Fruit fly (Drosophila melanogaster): Measurements from ENCODE around the gene CG7215.

Gene CG7215

dm6 chr3R:18188702-18189125 is 21.6 kb upstream of the CG7215 start, which contains the start of the genes CG12321 and MED17 (continued):
- TF ChIP-seq CG1233 (GFP tag; optimal IDR thresholded peaks at IDR 0.05): peak; percentile 79
- no peak for TF ChIP-seq eve (GFP tag; optimal IDR thresholded peaks at IDR 0.05)
- TF ChIP-seq CG34224 (GFP tag; IDR thresholded peaks at IDR 0.05; ENCODE audit: partially characterized antibody): no peak
- peak; percentile 85 for TF ChIP-seq HLH3B (GFP tag; IDR thresholded peaks at IDR 0.05)
- no peak for TF ChIP-seq CG15479 (GFP tag; optimal IDR thresholded peaks at IDR 0.05)
- TF ChIP-seq Dbx (GFP tag; IDR thresholded peaks at IDR 0.05): peak; percentile 96
- peak; percentile 91 for TF ChIP-seq CG2120 (GFP tag; optimal IDR thresholded peaks at IDR 0.05)
- TF ChIP-seq NC2β (GFP tag; optimal IDR thresholded peaks at IDR 0.05): no peak
- peak; percentile 68; the same call in 2 of the 3 replicates for TF ChIP-seq CG7357 (GFP tag; IDR thresholded peaks at IDR 0.05)
- TF ChIP-seq aop (GFP tag; IDR thresholded peaks at IDR 0.05): no peak
- TF ChIP-seq fd3F (GFP tag; optimal IDR thresholded peaks at IDR 0.05): peak; percentile 85
- peak; percentile 70 for TF ChIP-seq CG3407 (GFP tag; optimal IDR thresholded peaks at IDR 0.05)
- 0 out of 3 replicates have a peak, but pooled peaks have one; percentile 14 for TF ChIP-seq knrl (GFP tag; IDR thresholded peaks at IDR 0.05; ENCODE audit: partially characterized antibody)
- peak; percentile 90 for TF ChIP-seq vvl (GFP tag; IDR thresholded peaks at IDR 0.05)
- peak; percentile 84 for TF ChIP-seq unpg (GFP tag; optimal IDR thresholded peaks at IDR 0.05)
- TF ChIP-seq trh (GFP tag; optimal IDR thresholded peaks at IDR 0.05): peak; percentile 85
- TF ChIP-seq Elba2 (GFP tag; optimal IDR thresholded peaks at IDR 0.05): peak; percentile 55
- peak; percentile 90 for TF ChIP-seq bcd (GFP tag; optimal IDR thresholded peaks at IDR 0.05)
- peak; percentile 71 for TF ChIP-seq sd (tag; optimal IDR thresholded peaks at IDR 0.05)
- TF ChIP-seq run (tag; optimal IDR thresholded peaks at IDR 0.05): no peak
- peak; percentile 89 for TF ChIP-seq lbe (GFP tag; optimal IDR thresholded peaks at IDR 0.05)
- TF ChIP-seq Aef1 (GFP tag; IDR thresholded peaks at IDR 0.05): peak; percentile 90
- no peak for TF ChIP-seq her (GFP tag; optimal IDR thresholded peaks at IDR 0.05)
- peak; percentile 83 for TF ChIP-seq CG17829 (tag; optimal IDR thresholded peaks at IDR 0.05)
- 0 out of 2 replicates have a peak, but pooled peaks have one; percentile 16 for TF ChIP-seq Scr (GFP tag; IDR thresholded peaks at IDR 0.05; ENCODE audit: partially characterized antibody)
- TF ChIP-seq Chrac-16 (GFP tag; optimal IDR thresholded peaks at IDR 0.05): peak; percentile 92
- peak; percentile 79 for TF ChIP-seq CG2875 (GFP tag; optimal IDR thresholded peaks at IDR 0.05)
- peak; percentile 75 for TF ChIP-seq stwl (tag; optimal IDR thresholded peaks at IDR 0.05)
- peak; percentile 76 for TF ChIP-seq CG6765 (GFP tag; optimal IDR thresholded peaks at IDR 0.05)
- TF ChIP-seq hbn (GFP tag; IDR thresholded peaks at IDR 0.05; ENCODE audit: partially characterized antibody): no peak
- peak; percentile 92 for TF ChIP-seq CG16815 (GFP tag; optimal IDR thresholded peaks at IDR 0.05)
- TF ChIP-seq pum (GFP tag; optimal IDR thresholded peaks at IDR 0.05): peak; percentile 31
- TF ChIP-seq Med (GFP tag): peak; percentile 92
- peak; percentile 46 for TF ChIP-seq gsb (GFP tag; IDR thresholded peaks at IDR 0.05)
- TF ChIP-seq mirr (GFP tag; optimal IDR thresholded peaks at IDR 0.05): peak; percentile 19
- peak; percentile 85 for TF ChIP-seq CG7556 (GFP tag; optimal IDR thresholded peaks at IDR 0.05)
- TF ChIP-seq CTCF (GFP tag; optimal IDR thresholded peaks at IDR 0.05): peak; percentile 48
- TF ChIP-seq Ptx1 (GFP tag; IDR thresholded peaks at IDR 0.05): peak; percentile 93
- peak; percentile 79 for TF ChIP-seq chm (GFP tag; IDR thresholded peaks at IDR 0.05)
- peak; percentile 81 for TF ChIP-seq sug (tag; optimal IDR thresholded peaks at IDR 0.05)
- TF ChIP-seq CG2116 (GFP tag; optimal IDR thresholded peaks at IDR 0.05): peak; percentile 80
- TF ChIP-seq CG15601 (tag; optimal IDR thresholded peaks at IDR 0.05): peak; percentile 81
- TF ChIP-seq CG17612 (GFP tag; IDR thresholded peaks at IDR 0.05): peak; percentile 70
- peak; percentile 81 for TF ChIP-seq CG11560 (tag; IDR thresholded peaks at IDR 0.05)
- TF ChIP-seq CG2678 (tag; optimal IDR thresholded peaks at IDR 0.05): peak; percentile 90
- no peak for TF ChIP-seq CG7963 (GFP tag; IDR thresholded peaks at IDR 0.05; ENCODE audit: partially characterized antibody)
- peak; percentile 22 for TF ChIP-seq Atf3 (GFP tag; optimal IDR thresholded peaks at IDR 0.05)
- peak; percentile 84 for TF ChIP-seq lilli (GFP tag; optimal IDR thresholded peaks at IDR 0.05)
- TF ChIP-seq CG3726 (GFP tag; IDR thresholded peaks at IDR 0.05): peak; percentile 76; the same call in 2 of the 3 replicates
- no peak for TF ChIP-seq cg (GFP tag; optimal IDR thresholded peaks at IDR 0.05)
- peak; percentile 70 for TF ChIP-seq chn (GFP tag; optimal IDR thresholded peaks at IDR 0.05)
